Fruit fly (Drosophila melanogaster): Measurements from ENCODE around the gene Cpr65Ax2.

DNA sequence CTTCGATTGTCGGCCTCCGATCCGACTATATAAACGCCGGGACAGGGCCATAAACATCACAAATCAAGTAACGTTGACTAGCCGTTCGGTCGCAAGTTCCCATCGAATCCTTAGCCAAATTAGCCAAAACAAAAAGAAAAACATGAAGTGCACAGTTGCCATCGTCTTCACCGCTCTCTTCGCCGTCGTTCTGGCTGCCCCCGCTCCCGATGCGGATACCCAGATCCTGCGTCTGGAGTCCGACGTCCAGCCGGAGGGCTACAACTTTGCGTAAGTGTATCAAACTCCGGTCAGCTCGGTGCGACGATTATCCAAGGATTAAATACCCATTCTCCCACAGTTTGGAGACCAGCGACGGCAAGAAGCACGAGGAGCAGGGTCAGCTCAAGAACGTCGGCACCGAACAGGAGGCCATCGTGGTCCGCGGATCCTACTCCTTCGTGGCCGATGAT, 5.9 kb downstream of the Cpr65Ax2 start, which contains the start of gene Lcp65Ac:
- TF ChIP-seq psq (optimal IDR thresholded peaks at IDR 0.05) (no peak), ttk (optimal IDR thresholded peaks at IDR 0.05) (no peak)
